Worm (Caenorhabditis elegans): ENCODE measurements around the gene fbxb-85.
A peak's percentile ranks its signal among the peaks of the same experiment; 100 is the strongest.

fbxb-85 gene

ce11 chrIII:10881996-10882395, 33.2 kb upstream of the fbxb-85 start (continued):
- TF ChIP-seq nhr-90 (tag; optimal IDR thresholded peaks at IDR 0.05; ENCODE audit: poor library complexity) = no peak
- TF ChIP-seq sptf-1 (tag; optimal IDR thresholded peaks at IDR 0.05) = no peak

DNA sequence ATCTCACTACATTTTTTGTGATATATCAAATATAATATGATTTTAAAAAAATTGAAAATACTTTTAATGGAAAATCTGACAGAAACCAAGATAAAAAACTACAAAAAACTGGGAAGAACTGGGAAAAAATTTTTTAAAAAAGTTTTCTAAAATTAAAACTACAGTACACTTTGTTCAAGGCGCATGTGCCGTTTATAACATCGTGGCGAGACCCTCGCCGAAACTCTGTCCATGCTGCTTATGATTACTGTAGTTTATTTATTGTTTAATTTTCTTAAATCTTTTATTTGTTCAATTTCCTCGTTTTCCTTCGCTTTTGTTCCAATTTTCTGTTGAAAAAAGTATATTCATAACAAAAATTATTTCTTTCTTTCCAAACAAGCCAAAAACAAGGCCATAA, 32.7 kb upstream of the fbxb-85 start, which contains the start of gene athp-1:
Gene athp-1, plus strand, starts transcription at position 305 of the 400 bp plus-strand sequence.
- no peak for TF ChIP-seq sox-4 (tag; optimal IDR thresholded peaks at IDR 0.05)
- TF ChIP-seq grh-1 (GFP tag; IDR thresholded peaks at IDR 0.05) = no peak
- no peak for TF ChIP-seq fkh-4 (tag; optimal IDR thresholded peaks at IDR 0.05; ENCODE audit: borderline replicate concordance)
- TF ChIP-seq efl-1 (optimal IDR thresholded peaks at IDR 0.05) = no peak
- no peak for TF ChIP-seq efl-1 (GFP tag; optimal IDR thresholded peaks at IDR 0.05 in 1 of 2)

- TF ChIP-seq efl-1 (optimal IDR thresholded peaks at IDR 0.05) = no peak
- TF ChIP-seq efl-1 (GFP tag; optimal IDR thresholded peaks at IDR 0.05 in 1 of 2) = peak in 1 of 2 experiments; percentile 12
- TF ChIP-seq zip-4 (GFP tag; optimal IDR thresholded peaks at IDR 0.05) = no peak
Measured at ce11 chrIII:10880083-10880482, 31.3 kb upstream of the fbxb-85 start, which contains the start of gene C44B9.3. C44B9.3 (minus strand) TSS chrIII:10880183.

DNA sequence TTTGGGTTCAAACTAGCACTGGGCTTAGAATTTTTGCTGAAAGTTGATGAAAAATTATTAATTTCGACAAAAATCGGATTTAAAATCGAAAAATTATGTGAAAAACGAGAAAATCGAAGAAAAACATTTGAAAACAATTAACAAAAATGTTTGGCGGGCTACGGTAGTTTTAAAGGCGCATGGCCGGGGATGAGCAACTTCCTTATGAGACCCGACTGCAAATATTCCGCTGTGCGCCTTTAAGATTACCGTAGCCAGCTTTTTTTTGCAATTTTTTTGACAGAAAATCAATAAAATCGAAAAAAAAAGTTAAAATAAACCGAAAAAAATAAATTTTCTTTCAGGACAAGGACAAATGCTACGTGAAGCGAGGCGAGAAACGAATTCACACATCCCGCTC, 28.8 kb upstream of the fbxb-85 start:
- no peak for TF ChIP-seq fos-1 (tag; optimal IDR thresholded peaks at IDR 0.05)
- TF ChIP-seq efl-1 (optimal IDR thresholded peaks at IDR 0.05) = no peak
- peak in 1 of 2 experiments; percentile 22 for TF ChIP-seq efl-1 (GFP tag; optimal IDR thresholded peaks at IDR 0.05 in 1 of 2)

DNA sequence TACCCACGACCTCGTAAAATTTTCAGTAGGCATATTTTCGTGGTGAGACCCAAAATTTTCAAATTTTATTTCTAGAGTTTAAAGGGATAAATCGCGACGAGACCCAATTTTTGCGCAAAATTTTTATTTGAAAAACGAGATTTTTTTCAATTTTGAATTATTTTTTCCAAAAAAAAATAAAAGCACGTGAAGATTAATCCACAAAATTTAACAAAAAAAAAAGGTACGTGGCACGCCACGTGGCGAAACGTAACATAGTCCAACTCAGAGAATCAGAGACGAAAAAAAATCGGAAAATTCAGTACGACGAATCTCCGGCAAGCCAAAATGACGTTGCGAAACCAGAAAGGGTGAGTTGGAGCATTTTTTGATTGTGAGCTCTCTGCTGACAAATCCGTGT, 26.4 kb upstream of the fbxb-85 start, which contains the start of gene C44B9.2:
Gene C44B9.2, plus strand, starts transcription at position 301 of the 400 bp plus-strand sequence.
- TF ChIP-seq lir-3 (tag; optimal IDR thresholded peaks at IDR 0.05; ENCODE audit: poor library complexity) = no peak
- TF ChIP-seq alr-1 (tag; optimal IDR thresholded peaks at IDR 0.05; ENCODE audit: borderline replicate concordance) = no peak
- TF ChIP-seq efl-3 (GFP tag; optimal IDR thresholded peaks at IDR 0.05) = no peak
- no peak for TF ChIP-seq lin-35 (GFP tag; optimal IDR thresholded peaks at IDR 0.05)
- no peak for TF ChIP-seq ztf-11 (tag; optimal IDR thresholded peaks at IDR 0.05)
- TF ChIP-seq nhr-11 (tag; optimal IDR thresholded peaks at IDR 0.05) = no peak
- no peak for TF ChIP-seq mdl-1 (tag; optimal IDR thresholded peaks at IDR 0.05)
- TF ChIP-seq egl-13 (tag; optimal IDR thresholded peaks at IDR 0.05) = no peak
- TF ChIP-seq nhr-28 (tag; optimal IDR thresholded peaks at IDR 0.05) = no peak
- TF ChIP-seq ama-1 (optimal IDR thresholded peaks at IDR 0.05) = no peak
- TF ChIP-seq elt-3 (tag; optimal IDR thresholded peaks at IDR 0.05) = no peak

DNA sequence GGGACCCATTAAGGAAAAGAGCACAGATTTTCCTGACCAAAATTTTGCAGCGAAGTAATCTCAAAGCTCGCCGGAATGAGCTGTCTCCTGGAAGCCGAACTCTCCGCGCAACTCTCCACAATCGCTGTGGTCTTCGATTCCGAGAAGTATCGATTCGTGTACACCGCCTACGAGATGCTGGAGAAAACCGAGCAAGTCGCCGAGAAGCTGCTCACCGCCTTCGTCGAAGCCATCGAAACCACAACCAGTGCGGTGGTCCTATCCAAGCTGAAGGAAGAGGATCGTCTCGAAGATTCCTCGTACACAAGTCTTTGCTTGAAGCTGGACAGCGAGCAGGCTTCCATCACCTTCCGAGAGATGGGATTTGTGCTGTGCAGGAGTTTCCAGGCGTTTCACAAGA, 22.1 kb upstream of the fbxb-85 start:
- TF ChIP-seq efl-1 (optimal IDR thresholded peaks at IDR 0.05) (no peak), efl-1 (GFP tag; optimal IDR thresholded peaks at IDR 0.05 in 1 of 2) (peak in 1 of 2 experiments; percentile 8), dsc-1 (tag; optimal IDR thresholded peaks at IDR 0.05) (no peak)

ce11 chrIII:10870161-10870560, 21.4 kb upstream of the fbxb-85 start:
- TF ChIP-seq nhr-71 (tag; optimal IDR thresholded peaks at IDR 0.05) (no peak), tbx-2 (tag; optimal IDR thresholded peaks at IDR 0.05) (no peak), hlh-4 (tag; optimal IDR thresholded peaks at IDR 0.05) (no peak), ets-5 (GFP tag; IDR thresholded peaks at IDR 0.05) (no peak), isw-1 (GFP tag; IDR thresholded peaks at IDR 0.05) (no peak), nhr-90 (tag; optimal IDR thresholded peaks at IDR 0.05; ENCODE audit: poor library complexity) (no peak), vab-15 (tag; optimal IDR thresholded peaks at IDR 0.05) (no peak), tlp-1 (tag; optimal IDR thresholded peaks at IDR 0.05) (no peak), fkh-8 (tag; optimal IDR thresholded peaks at IDR 0.05) (no peak), sup-37 (GFP tag; optimal IDR thresholded peaks at IDR 0.05) (no peak), nhr-19 (GFP tag; conservative IDR thresholded peaks at IDR 0.05) (no peak), mdl-1 (tag; optimal IDR thresholded peaks at IDR 0.05) (no peak), Y116A8C.19 (tag; optimal IDR thresholded peaks at IDR 0.05; ENCODE audit: borderline replicate concordance) (no peak), skn-1 (tag; optimal IDR thresholded peaks at IDR 0.05) (no peak), xbp-1 (tag; optimal IDR thresholded peaks at IDR 0.05) (no peak), ceh-82 (tag; optimal IDR thresholded peaks at IDR 0.05) (no peak)
